Comparison of ENCODE assay signal across 5 fruit fly cellular contexts in the genomic region with DNA sequence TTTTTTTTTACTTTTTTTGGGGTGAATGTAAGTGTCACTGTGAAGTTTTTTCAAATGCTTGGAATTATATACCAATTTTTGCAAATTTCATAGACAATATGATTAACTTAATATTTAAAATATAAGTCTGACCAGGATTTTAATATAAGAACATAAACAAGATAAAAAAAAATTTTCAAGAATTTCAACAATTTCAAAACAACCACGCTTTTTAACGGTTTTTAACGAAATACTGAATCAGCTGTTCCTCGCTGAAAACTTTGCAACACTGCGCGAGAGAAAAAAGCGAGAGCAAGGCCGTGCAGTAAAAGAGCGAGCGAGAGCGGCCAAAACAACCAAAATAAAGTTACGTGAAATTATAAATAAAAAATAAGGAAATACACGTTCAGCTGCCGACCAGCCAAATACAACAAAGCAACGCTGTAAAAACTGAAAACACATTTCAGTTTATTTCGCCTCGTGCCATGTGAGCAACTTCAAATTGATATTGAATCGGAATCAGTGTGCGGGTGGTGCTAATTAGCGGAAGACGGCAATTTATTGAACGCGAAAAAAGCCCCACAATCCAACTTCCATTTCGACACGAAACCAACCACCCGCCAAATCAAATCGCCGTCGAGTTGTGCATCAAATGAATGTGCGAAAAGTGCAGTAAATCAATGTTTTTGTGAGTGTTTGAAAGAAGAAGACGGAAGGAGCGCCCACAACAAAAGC.
A peak's percentile ranks its signal among the peaks of the same experiment; 100 is the strongest.
TF ChIP-seq lines count a peak whose summit lies in the region.

A gene (minus strand): TSS at position 51 of the 714 bp plus-strand sequence.
A gene (minus strand): TSS at position 51 of the 714 bp plus-strand sequence.
A gene (plus strand): TSS at position 302 of the 714 bp plus-strand sequence.

- peak; percentile 23 for TF ChIP-seq CTCF in whole organism, embryonic (GFP tag; optimal IDR thresholded peaks at IDR 0.05; lab: Kevin White, UChicago)

TF ChIP-seq in whole organism, adult, 20 proteins besides CTCF, POLR2A, EP300 and RAD21:
- TF ChIP-seq CG12768 (GFP tag; optimal IDR thresholded peaks at IDR 0.05; lab: Kevin White, UChicago) (peak; percentile 43), CG1620 (GFP tag; optimal IDR thresholded peaks at IDR 0.05; lab: Kevin White, UChicago) (peak; percentile 8), CG7045 (GFP tag; optimal IDR thresholded peaks at IDR 0.05; lab: Kevin White, UChicago) (no peak), toe (GFP tag; optimal IDR thresholded peaks at IDR 0.05; lab: Kevin White, UChicago) (no peak), tj (GFP tag; optimal IDR thresholded peaks at IDR 0.05; lab: Kevin White, UChicago) (peak; percentile 46), kay (GFP tag; lab: Kevin White, UChicago; ENCODE audit: borderline replicate concordance) (no peak), CG14711 (tag; optimal IDR thresholded peaks at IDR 0.05; lab: Kevin White, UChicago) (no peak), Mnt (GFP tag; optimal IDR thresholded peaks at IDR 0.05; lab: Kevin White, UChicago) (peak; percentile 53), bab1 (GFP tag; optimal IDR thresholded peaks at IDR 0.05; lab: Kevin White, UChicago) (peak; percentile 64), CG5204 (GFP tag; optimal IDR thresholded peaks at IDR 0.05; lab: Kevin White, UChicago) (no peak), Crg-1 (GFP tag; optimal IDR thresholded peaks at IDR 0.05; lab: Kevin White, UChicago) (peak; percentile 54), CG7101 (tag; optimal IDR thresholded peaks at IDR 0.05; lab: Kevin White, UChicago) (peak; percentile 29), CG33017 (tag; optimal IDR thresholded peaks at IDR 0.05; lab: Kevin White, UChicago) (no peak), cic (GFP tag; optimal IDR thresholded peaks at IDR 0.05; lab: Kevin White, UChicago) (peak; percentile 33), cnc (optimal IDR thresholded peaks at IDR 0.05; lab: Kevin White, UChicago) (no peak)

TF ChIP-seq in whole organism, embryonic, 481 proteins besides CTCF, POLR2A, EP300 and RAD21 (continues in another document):
- peak; percentile 16 for TF ChIP-seq corto (GFP tag; optimal IDR thresholded peaks at IDR 0.05; lab: Kevin White, UChicago)
- no peak for TF ChIP-seq CG9932 (GFP tag; IDR thresholded peaks at IDR 0.05; lab: Robert Waterston, UW)
- no peak for TF ChIP-seq dan (GFP tag; IDR thresholded peaks at IDR 0.05; lab: Robert Waterston, UW)
- TF ChIP-seq MBD-R2 (GFP tag; IDR thresholded peaks at IDR 0.05; lab: Robert Waterston, UW) = peak; percentile 28; the same call in 1 of the 2 replicates
- TF ChIP-seq dimm (GFP tag; IDR thresholded peaks at IDR 0.05; lab: Robert Waterston, UW) = no peak
- no peak for TF ChIP-seq Hsf (GFP tag; optimal IDR thresholded peaks at IDR 0.05; lab: Kevin White, UChicago)
- peak; percentile 42; the same call in 1 of the 2 replicates for TF ChIP-seq CG32532 (GFP tag; IDR thresholded peaks at IDR 0.05; lab: Robert Waterston, UW)
- no peak for TF ChIP-seq Ssrp (tag; optimal IDR thresholded peaks at IDR 0.05; lab: Kevin White, UChicago)
- TF ChIP-seq cas (GFP tag; IDR thresholded peaks at IDR 0.05; lab: Robert Waterston, UW) = no peak
- no peak for TF ChIP-seq Rx (GFP tag; IDR thresholded peaks at IDR 0.05; lab: Robert Waterston, UW)
- no peak for TF ChIP-seq ssp (GFP tag; IDR thresholded peaks at IDR 0.05; lab: Robert Waterston, UW)
- TF ChIP-seq cad (GFP tag; optimal IDR thresholded peaks at IDR 0.05; lab: Kevin White, UChicago) = no peak
- TF ChIP-seq klu (GFP tag; IDR thresholded peaks at IDR 0.05; lab: Robert Waterston, UW) = no peak
- no peak for TF ChIP-seq HLHmδ (GFP tag; optimal IDR thresholded peaks at IDR 0.05; lab: Kevin White, UChicago)
- TF ChIP-seq cwo (GFP tag; optimal IDR thresholded peaks at IDR 0.05; lab: Kevin White, UChicago) = peak; percentile 28
- TF ChIP-seq pnt (GFP tag; optimal IDR thresholded peaks at IDR 0.05; lab: Kevin White, UChicago) = no peak
- TF ChIP-seq slbo (GFP tag; IDR thresholded peaks at IDR 0.05; lab: Robert Waterston, UW) = no peak

TF ChIP-seq in whole organism, prepupa, 60 proteins besides CTCF, POLR2A, EP300 and RAD21 (continues in another document):
- TF ChIP-seq CG8632 (GFP tag; optimal IDR thresholded peaks at IDR 0.05; lab: Kevin White, UChicago) = no peak
- TF ChIP-seq ss (GFP tag; optimal IDR thresholded peaks at IDR 0.05; lab: Kevin White, UChicago) = peak; percentile 61 to 77
- TF ChIP-seq CG6808 (GFP tag; optimal IDR thresholded peaks at IDR 0.05; lab: Kevin White, UChicago) = peak; percentile 85
- peak; percentile 90 for TF ChIP-seq eg (GFP tag; IDR thresholded peaks at IDR 0.05; lab: Robert Waterston, UW)
- TF ChIP-seq fkh (GFP tag; optimal IDR thresholded peaks at IDR 0.05; lab: Kevin White, UChicago) = no peak
- peak; percentile 46 for TF ChIP-seq Smox (GFP tag; optimal IDR thresholded peaks at IDR 0.05; lab: Kevin White, UChicago)
- no peak; the same call in 1 of the 2 replicates for TF ChIP-seq CG11294 (GFP tag; IDR thresholded peaks at IDR 0.05; lab: Robert Waterston, UW)
- peak; percentile 67 for TF ChIP-seq CG10669 (GFP tag; optimal IDR thresholded peaks at IDR 0.05; lab: Kevin White, UChicago)
- peak; percentile 24 for TF ChIP-seq lz (GFP tag; optimal IDR thresholded peaks at IDR 0.05; lab: Kevin White, UChicago)
- peak; percentile 80 for TF ChIP-seq CG15336 (GFP tag; IDR thresholded peaks at IDR 0.05; lab: Robert Waterston, UW)
- TF ChIP-seq CG3032 (tag; optimal IDR thresholded peaks at IDR 0.05; lab: Kevin White, UChicago) = peak; percentile 62
- TF ChIP-seq CG10631 (GFP tag; optimal IDR thresholded peaks at IDR 0.05; lab: Kevin White, UChicago) = no peak
- peak; percentile 59 for TF ChIP-seq CG3919 (GFP tag; optimal IDR thresholded peaks at IDR 0.05; lab: Kevin White, UChicago)
- peak; percentile 86 for TF ChIP-seq CG6276 (GFP tag; optimal IDR thresholded peaks at IDR 0.05; lab: Kevin White, UChicago)
- peak; percentile 27 for TF ChIP-seq achi (GFP tag; optimal IDR thresholded peaks at IDR 0.05; lab: Kevin White, UChicago)
- TF ChIP-seq OdsH (GFP tag; optimal IDR thresholded peaks at IDR 0.05; lab: Kevin White, UChicago) = peak; percentile 30
- TF ChIP-seq CG9139 (GFP tag; optimal IDR thresholded peaks at IDR 0.05; lab: Kevin White, UChicago) = peak; percentile 80
- TF ChIP-seq spab (GFP tag; optimal IDR thresholded peaks at IDR 0.05; lab: Kevin White, UChicago) = peak; percentile 70

TF ChIP-seq in whole organism, pupa, 21 proteins besides CTCF, POLR2A, EP300 and RAD21 (continues in another document):
- TF ChIP-seq CG13204 (GFP tag; optimal IDR thresholded peaks at IDR 0.05; lab: Kevin White, UChicago) = peak; percentile 13
- peak; percentile 71 for TF ChIP-seq CG8159 (tag; optimal IDR thresholded peaks at IDR 0.05; lab: Kevin White, UChicago)
- peak; percentile 51 for TF ChIP-seq CG34367 (tag; optimal IDR thresholded peaks at IDR 0.05; lab: Kevin White, UChicago)
- peak; percentile 94 for TF ChIP-seq CG12605 (GFP tag; IDR thresholded peaks at IDR 0.05; lab: Robert Waterston, UW)
- TF ChIP-seq EcR (GFP tag; optimal IDR thresholded peaks at IDR 0.05; lab: Kevin White, UChicago) = no peak
- peak; percentile 82 for TF ChIP-seq fd96Ca (GFP tag; IDR thresholded peaks at IDR 0.05; lab: Robert Waterston, UW)
- peak; percentile 88 for TF ChIP-seq Pif1A (GFP tag; optimal IDR thresholded peaks at IDR 0.05; lab: Kevin White, UChicago)
- TF ChIP-seq CG17806 (tag; optimal IDR thresholded peaks at IDR 0.05; lab: Kevin White, UChicago) = peak; percentile 61
- peak; percentile 93 for TF ChIP-seq gl (tag; optimal IDR thresholded peaks at IDR 0.05; lab: Kevin White, UChicago)
- peak; percentile 76 for TF ChIP-seq CG8301 (tag; optimal IDR thresholded peaks at IDR 0.05; lab: Kevin White, UChicago)
- TF ChIP-seq CG32121 (GFP tag; IDR thresholded peaks at IDR 0.05; lab: Robert Waterston, UW) = peak; percentile 69
- TF ChIP-seq CG14655 (GFP tag; optimal IDR thresholded peaks at IDR 0.05; lab: Kevin White, UChicago) = peak; percentile 74
- TF ChIP-seq Snoo (tag; optimal IDR thresholded peaks at IDR 0.05; lab: Kevin White, UChicago) = peak; percentile 42
- peak; percentile 69 for TF ChIP-seq D1 (tag; optimal IDR thresholded peaks at IDR 0.05; lab: Kevin White, UChicago)
- 0 out of 2 replicates have a peak, but pooled peaks have one; percentile 6 for TF ChIP-seq rn (GFP tag; IDR thresholded peaks at IDR 0.05; lab: Robert Waterston, UW)
- TF ChIP-seq Ets98B (GFP tag; IDR thresholded peaks at IDR 0.05; lab: Robert Waterston, UW) = peak; percentile 76
- TF ChIP-seq CG15710 (tag; optimal IDR thresholded peaks at IDR 0.05; lab: Kevin White, UChicago) = peak; percentile 61
- TF ChIP-seq CG10348 (GFP tag; IDR thresholded peaks at IDR 0.05; lab: Robert Waterston, UW) = no peak
- TF ChIP-seq Pif1B (GFP tag; optimal IDR thresholded peaks at IDR 0.05; lab: Kevin White, UChicago) = peak; percentile 87

TF ChIP-seq in whole organism, wandering third instar larva, 38 proteins besides CTCF, POLR2A, EP300 and RAD21 (continues in another document):
- TF ChIP-seq Rel (GFP tag; optimal IDR thresholded peaks at IDR 0.05; lab: Kevin White, UChicago) (no peak), Rel (tag; optimal IDR thresholded peaks at IDR 0.05; lab: Kevin White, UChicago) (peak; percentile 90), psq (GFP tag; optimal IDR thresholded peaks at IDR 0.05; lab: Kevin White, UChicago) (peak; percentile 54), Hr83 (GFP tag; optimal IDR thresholded peaks at IDR 0.05; lab: Kevin White, UChicago; ENCODE audit: poor library complexity, severe bottlenecking) (no peak), GATAd (GFP tag; optimal IDR thresholded peaks at IDR 0.05; lab: Kevin White, UChicago) (no peak), CG32264 (GFP tag; optimal IDR thresholded peaks at IDR 0.05; lab: Kevin White, UChicago) (peak; percentile 67), Hr78 (GFP tag; optimal IDR thresholded peaks at IDR 0.05; lab: Kevin White, UChicago) (no peak), Dif (GFP tag; optimal IDR thresholded peaks at IDR 0.05; lab: Kevin White, UChicago; ENCODE audit: partially characterized antibody) (peak; percentile 40), fru (GFP tag; optimal IDR thresholded peaks at IDR 0.05; lab: Kevin White, UChicago) (peak; percentile 50), foxo (GFP tag; optimal IDR thresholded peaks at IDR 0.05; lab: Kevin White, UChicago) (peak; percentile 21 to 41), sv (GFP tag; optimal IDR thresholded peaks at IDR 0.05; lab: Kevin White, UChicago) (no peak), Hnf4 (GFP tag; optimal IDR thresholded peaks at IDR 0.05; lab: Kevin White, UChicago) (peak; percentile 49), woc (GFP tag; optimal IDR thresholded peaks at IDR 0.05; lab: Kevin White, UChicago) (peak; percentile 16), usp (GFP tag; optimal IDR thresholded peaks at IDR 0.05; lab: Kevin White, UChicago) (no peak), h (GFP tag; optimal IDR thresholded peaks at IDR 0.05; lab: Kevin White, UChicago) (peak; percentile 43), Myc (optimal IDR thresholded peaks at IDR 0.05; lab: Kevin White, UChicago) (peak; percentile 7), Vsx2 (GFP tag; optimal IDR thresholded peaks at IDR 0.05; lab: Kevin White, UChicago; ENCODE audit: partially characterized antibody) (peak; percentile 75), HLH106 (tag; optimal IDR thresholded peaks at IDR 0.05; lab: Kevin White, UChicago) (peak; percentile 23), brk (GFP tag; optimal IDR thresholded peaks at IDR 0.05; lab: Kevin White, UChicago) (peak; percentile 78), Jra (GFP tag; optimal IDR thresholded peaks at IDR 0.05; lab: Kevin White, UChicago) (peak; percentile 34)
